Fruit fly (Drosophila melanogaster) whole organism, wandering third instar larva: Measurements from ENCODE around the gene CCT1.

ENCODE experiments used
- Abd-B ChIP-seq: fragments of >200 bp; optimal IDR thresholded peaks from 2 replicates; lab custom pipeline; 2017; ENCODE audit warnings: missing biosample characterization, missing genetic modification characterization
- CrebA ChIP-seq: fragments of 200-800 bp; sonication (Bioruptor generic); optimal IDR thresholded peaks from 2 replicates; lab custom pipeline; 2016; ENCODE audit warnings: missing biosample characterization, mild to moderate bottlenecking, missing genetic modification characterization, borderline replicate concordance
- Jra ChIP-seq: sonication (Bioruptor generic); optimal IDR thresholded peaks from 2 replicates; lab custom pipeline; 2016; ENCODE audit warnings: missing biosample characterization, missing genetic modification characterization
- Myc ChIP-seq: fragments of >200 bp; optimal IDR thresholded peaks from 2 replicates; lab custom pipeline; 2017
- OdsH ChIP-seq: fragments of 200-800 bp; sonication (Bioruptor generic); optimal IDR thresholded peaks from 2 replicates; lab custom pipeline; 2016; ENCODE audit warnings: missing biosample characterization, mild to moderate bottlenecking, missing genetic modification characterization
- dl ChIP-seq, 2 experiments: fragments of 175-275, 200-275 bp in 1 of 2; fragments of 200-275 bp in 1 of 2; sonication (Bioruptor generic); optimal IDR thresholded peaks; lab custom pipeline; 2018; ENCODE audit warnings: mild to moderate bottlenecking in 2 of 2, missing biosample characterization in 2 of 2, missing genetic modification characterization in 2 of 2, moderate library complexity in 2 of 2; ENCODE audit not compliant: partially characterized antibody in 2 of 2, insufficient read depth in 1 of 2
- dsf ChIP-seq: sonication (Bioruptor generic); optimal IDR thresholded peaks from 2 replicates; lab custom pipeline; 2016; ENCODE audit warnings: missing biosample characterization, missing genetic modification characterization, borderline replicate concordance
- fru ChIP-seq: fragments of 200-800 bp; sonication (Bioruptor generic); optimal IDR thresholded peaks from 3 replicates; lab custom pipeline; 2016; ENCODE audit warnings: missing biosample characterization, mild to moderate bottlenecking, missing genetic modification characterization
- h ChIP-seq: fragments of 200-800 bp; sonication (Bioruptor generic); optimal IDR thresholded peaks from 3 replicates; lab custom pipeline; 2016; ENCODE audit warnings: missing biosample characterization, mild to moderate bottlenecking, missing genetic modification characterization
- jim ChIP-seq: fragments of 175-275, 200-325 bp; sonication (Bioruptor generic); optimal IDR thresholded peaks from 2 replicates; lab custom pipeline; 2016; ENCODE audit warnings: missing biosample characterization, mild to moderate bottlenecking, missing genetic modification characterization
- lola ChIP-seq: fragments of >200 bp; optimal IDR thresholded peaks from 2 replicates; lab custom pipeline; 2017; ENCODE audit warnings: missing biosample characterization, missing genetic modification characterization
- psq ChIP-seq: fragments of 200-800 bp; sonication (Bioruptor generic); optimal IDR thresholded peaks from 3 replicates; lab custom pipeline; 2017; ENCODE audit warnings: missing biosample characterization, mild to moderate bottlenecking, missing genetic modification characterization, moderate library complexity
- sage ChIP-seq: fragments of 200-800 bp; sonication (Bioruptor generic); optimal IDR thresholded peaks from 2 replicates; lab custom pipeline; 2016; ENCODE audit warnings: missing biosample characterization, mild to moderate bottlenecking, missing genetic modification characterization
- usp ChIP-seq: fragments of >200 bp; optimal IDR thresholded peaks from 2 replicates; lab custom pipeline; 2017; ENCODE audit warnings: missing biosample characterization, missing genetic modification characterization

DNA sequence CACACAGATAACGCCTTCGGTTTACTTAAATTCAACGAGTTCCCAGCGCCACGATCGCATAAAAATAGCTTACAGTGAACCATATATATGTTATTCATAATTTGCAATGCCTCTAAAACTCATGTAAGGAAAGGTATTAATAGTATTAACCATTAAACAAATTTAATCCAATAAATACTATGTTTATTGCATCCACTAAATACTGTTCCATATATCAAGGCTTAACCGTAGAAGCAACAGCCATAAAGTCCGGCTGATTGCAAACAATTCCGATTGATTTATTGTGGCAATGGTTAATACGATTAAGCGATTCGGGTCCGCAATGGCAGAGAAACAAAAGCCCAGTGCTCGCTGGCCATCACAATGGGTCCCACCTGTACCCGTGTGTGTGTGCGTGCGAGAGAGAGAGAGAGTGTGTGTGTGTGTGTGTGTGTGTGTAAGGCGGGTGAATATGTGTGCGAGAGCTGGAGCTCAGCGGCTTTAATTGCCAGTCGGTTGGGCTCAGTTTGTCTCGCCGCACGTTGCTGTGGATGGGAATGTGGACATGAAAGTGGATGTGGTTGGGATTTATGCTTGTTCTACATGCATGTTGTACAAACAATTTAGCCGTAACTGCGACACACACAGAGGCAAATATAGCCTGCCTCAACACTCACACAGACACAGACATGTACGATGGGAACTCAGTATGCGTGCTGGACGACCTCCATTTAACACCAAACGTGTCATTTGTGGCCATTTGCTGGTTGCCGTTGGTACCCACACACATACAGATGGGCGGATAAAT lies 3.5 kb upstream of the CCT1 start:
- TF ChIP-seq sage (GFP tag; lab: Kevin White, UChicago) (no peak), jim (GFP tag; lab: Kevin White, UChicago) (no peak), dl (GFP tag; optimal IDR thresholded peaks at IDR 0.05; lab: Kevin White, UChicago; ENCODE audit: insufficient read depth in 1 of 2, partially characterized antibody in 2 of 2) (no peak), usp (GFP tag; lab: Kevin White, UChicago) (no peak), dsf (GFP tag; lab: Kevin White, UChicago) (no peak), Jra (no peak), Myc (lab: Kevin White, UChicago) (no peak), lola (GFP tag; lab: Kevin White, UChicago) (no peak), fru (peak; percentile 82), Abd-B (GFP tag; lab: Kevin White, UChicago) (no peak), h (GFP tag; lab: Kevin White, UChicago) (peak; percentile 2), CrebA (GFP tag; lab: Kevin White, UChicago) (no peak), OdsH (no peak), psq (GFP tag; lab: Kevin White, UChicago) (no peak)
